Fruit fly (Drosophila melanogaster) whole organism, wandering third instar larva: ENCODE results near the gene Wdr92.
"Not testable (repeated sequence)": the region's sequence is repeated elsewhere in the genome, so short reads cannot be mapped to it uniquely, and the experiment has no call there.

Experiments
- Abd-B ChIP-seq: fragments of >200 bp; optimal IDR thresholded peaks from 2 replicates; lab custom pipeline; 2017; ENCODE audit warnings: missing biosample characterization, missing genetic modification characterization
- CG32264 ChIP-seq: fragments of 200-800 bp; sonication (Bioruptor generic); optimal IDR thresholded peaks from 2 replicates; lab custom pipeline; 2016; ENCODE audit warnings: missing biosample characterization, missing genetic modification characterization
- CG9705 ChIP-seq: fragments of 200-800 bp; sonication (Bioruptor generic); optimal IDR thresholded peaks from 2 replicates; lab custom pipeline; 2018; ENCODE audit warnings: missing biosample characterization, mild to moderate bottlenecking, missing genetic modification characterization
- CrebA ChIP-seq: fragments of 200-800 bp; sonication (Bioruptor generic); optimal IDR thresholded peaks from 2 replicates; lab custom pipeline; 2016; ENCODE audit warnings: missing biosample characterization, mild to moderate bottlenecking, missing genetic modification characterization, borderline replicate concordance
- Dfd ChIP-seq: fragments of >200 bp; optimal IDR thresholded peaks from 2 replicates; lab custom pipeline; 2017; ENCODE audit warnings: missing biosample characterization, missing genetic modification characterization
- Dif ChIP-seq: fragments of 200-275, 200-300 bp; sonication (Bioruptor generic); optimal IDR thresholded peaks from 2 replicates; lab custom pipeline; 2018; ENCODE audit warnings: missing biosample characterization, missing genetic modification characterization; ENCODE audit not compliant: partially characterized antibody
- GATAd ChIP-seq: sonication (Bioruptor generic); optimal IDR thresholded peaks from 2 replicates; lab custom pipeline; 2016; ENCODE audit warnings: missing biosample characterization, missing genetic modification characterization
- HLH106 ChIP-seq: fragments of 200-800 bp; optimal IDR thresholded peaks from 3 replicates; lab custom pipeline; 2019; ENCODE audit warnings: missing biosample characterization, mild to moderate bottlenecking, missing genetic modification characterization, moderate library complexity
- Hnf4 ChIP-seq: fragments of 200-800 bp; sonication (Bioruptor generic); optimal IDR thresholded peaks from 2 replicates; lab custom pipeline; 2016; ENCODE audit warnings: missing biosample characterization, mild to moderate bottlenecking, missing genetic modification characterization
- Hr78 ChIP-seq: fragments of >200 bp; optimal IDR thresholded peaks from 2 replicates; lab custom pipeline; 2017; ENCODE audit warnings: missing biosample characterization, missing genetic modification characterization
- Hr83 ChIP-seq: fragments of 200-300 bp; sonication (Bioruptor generic); optimal IDR thresholded peaks from 2 replicates; lab custom pipeline; 2016; ENCODE audit warnings: missing biosample characterization, mild to moderate bottlenecking, missing genetic modification characterization, moderate library complexity; ENCODE audit not compliant: poor library complexity, severe bottlenecking
- Jra ChIP-seq: sonication (Bioruptor generic); optimal IDR thresholded peaks from 2 replicates; lab custom pipeline; 2016; ENCODE audit warnings: missing biosample characterization, missing genetic modification characterization
- Mio ChIP-seq: sonication (Bioruptor generic); optimal IDR thresholded peaks from 2 replicates; lab custom pipeline; 2016; ENCODE audit warnings: missing biosample characterization, missing genetic modification characterization
- Myc ChIP-seq: fragments of >200 bp; optimal IDR thresholded peaks from 2 replicates; lab custom pipeline; 2017
- N ChIP-seq: fragments of >200 bp; optimal IDR thresholded peaks from 2 replicates; lab custom pipeline; 2018; ENCODE audit warnings: missing biosample characterization, missing external identifiers, missing genetic modification characterization
- OdsH ChIP-seq: fragments of 200-800 bp; sonication (Bioruptor generic); optimal IDR thresholded peaks from 2 replicates; lab custom pipeline; 2016; ENCODE audit warnings: missing biosample characterization, mild to moderate bottlenecking, missing genetic modification characterization
- Rel ChIP-seq, 2 experiments: fragments of 200-800 bp; sonication (Bioruptor generic) in 1 of 2; optimal IDR thresholded peaks; 2 replicates in 1 of 2; 3 replicates in 1 of 2; lab custom pipeline; 2016 to 2019; ENCODE audit warnings: mild to moderate bottlenecking in 2 of 2, missing biosample characterization in 2 of 2, missing genetic modification characterization in 2 of 2, moderate library complexity in 1 of 2
- Sp1 ChIP-seq: fragments of 200-800 bp; sonication (Bioruptor generic); optimal IDR thresholded peaks from 3 replicates; lab custom pipeline; 2019; ENCODE audit warnings: missing biosample characterization, mild to moderate bottlenecking, missing genetic modification characterization, moderate library complexity
- Vsx2 ChIP-seq: fragments of 200-300, 225-300 bp; sonication (Bioruptor generic); optimal IDR thresholded peaks from 2 replicates; lab custom pipeline; 2018; ENCODE audit warnings: missing biosample characterization, missing genetic modification characterization; ENCODE audit not compliant: partially characterized antibody
- br ChIP-seq: fragments of 200-800 bp; sonication (Bioruptor generic); optimal IDR thresholded peaks from 2 replicates; lab custom pipeline; 2016; ENCODE audit warnings: missing biosample characterization, missing genetic modification characterization
- brk ChIP-seq: fragments of 200-800 bp; sonication (Bioruptor generic); optimal IDR thresholded peaks from 2 replicates; lab custom pipeline; 2016; ENCODE audit warnings: missing biosample characterization, mild to moderate bottlenecking, missing genetic modification characterization
- dl ChIP-seq, 2 experiments: fragments of 175-275, 200-275 bp in 1 of 2; fragments of 200-275 bp in 1 of 2; sonication (Bioruptor generic); optimal IDR thresholded peaks; lab custom pipeline; 2018; ENCODE audit warnings: mild to moderate bottlenecking in 2 of 2, missing biosample characterization in 2 of 2, missing genetic modification characterization in 2 of 2, moderate library complexity in 2 of 2; ENCODE audit not compliant: partially characterized antibody in 2 of 2, insufficient read depth in 1 of 2
- dmrt93B ChIP-seq: fragments of 200-800 bp; sonication (Bioruptor generic); optimal IDR thresholded peaks from 2 replicates; lab custom pipeline; 2018; ENCODE audit warnings: missing biosample characterization, mild to moderate bottlenecking, missing genetic modification characterization
- dsf ChIP-seq: sonication (Bioruptor generic); optimal IDR thresholded peaks from 2 replicates; lab custom pipeline; 2016; ENCODE audit warnings: missing biosample characterization, missing genetic modification characterization, borderline replicate concordance
- ey ChIP-seq: fragments of 200-800 bp; sonication (Bioruptor generic); optimal IDR thresholded peaks from 2 replicates; lab custom pipeline; 2016; ENCODE audit warnings: missing biosample characterization, missing genetic modification characterization
- foxo ChIP-seq, 2 experiments: fragments of 200-800 bp; sonication (Bioruptor generic); optimal IDR thresholded peaks; 2 replicates in 1 of 2; 3 replicates in 1 of 2; lab custom pipeline; 2016 to 2017; ENCODE audit warnings: missing biosample characterization in 2 of 2, missing genetic modification characterization in 2 of 2
- fru ChIP-seq: fragments of 200-800 bp; sonication (Bioruptor generic); optimal IDR thresholded peaks from 3 replicates; lab custom pipeline; 2016; ENCODE audit warnings: missing biosample characterization, mild to moderate bottlenecking, missing genetic modification characterization
- h ChIP-seq: fragments of 200-800 bp; sonication (Bioruptor generic); optimal IDR thresholded peaks from 3 replicates; lab custom pipeline; 2016; ENCODE audit warnings: missing biosample characterization, mild to moderate bottlenecking, missing genetic modification characterization
- jim ChIP-seq: fragments of 175-275, 200-325 bp; sonication (Bioruptor generic); optimal IDR thresholded peaks from 2 replicates; lab custom pipeline; 2016; ENCODE audit warnings: missing biosample characterization, mild to moderate bottlenecking, missing genetic modification characterization
- lola ChIP-seq: fragments of >200 bp; optimal IDR thresholded peaks from 2 replicates; lab custom pipeline; 2017; ENCODE audit warnings: missing biosample characterization, missing genetic modification characterization
- pan ChIP-seq: fragments of >200 bp; optimal IDR thresholded peaks from 2 replicates; lab custom pipeline; 2017
- psq ChIP-seq: fragments of 200-800 bp; sonication (Bioruptor generic); optimal IDR thresholded peaks from 3 replicates; lab custom pipeline; 2017; ENCODE audit warnings: missing biosample characterization, mild to moderate bottlenecking, missing genetic modification characterization, moderate library complexity
- rgr ChIP-seq: fragments of 200-800 bp; sonication (Bioruptor generic); optimal IDR thresholded peaks from 3 replicates; lab custom pipeline; 2016; ENCODE audit warnings: missing biosample characterization, mild to moderate bottlenecking, missing genetic modification characterization
- sage ChIP-seq: fragments of 200-800 bp; sonication (Bioruptor generic); optimal IDR thresholded peaks from 2 replicates; lab custom pipeline; 2016; ENCODE audit warnings: missing biosample characterization, mild to moderate bottlenecking, missing genetic modification characterization
- sv ChIP-seq: fragments of 200-800 bp; sonication (Bioruptor generic); optimal IDR thresholded peaks from 3 replicates; lab custom pipeline; 2016; ENCODE audit warnings: missing biosample characterization, missing genetic modification characterization
- tai ChIP-seq: sonication (Bioruptor generic); optimal IDR thresholded peaks from 2 replicates; lab custom pipeline; 2016; ENCODE audit warnings: missing biosample characterization, missing genetic modification characterization
- usp ChIP-seq: fragments of >200 bp; optimal IDR thresholded peaks from 2 replicates; lab custom pipeline; 2017; ENCODE audit warnings: missing biosample characterization, missing genetic modification characterization
- woc ChIP-seq: sonication (Bioruptor generic); optimal IDR thresholded peaks from 2 replicates; lab custom pipeline; 2016; ENCODE audit warnings: missing biosample characterization, mild to moderate bottlenecking, missing genetic modification characterization

Wdr92 gene

dm6 chr3L:17907609-17908160, at the start of gene Wdr92, which contains the start of gene Prestin:
Gene Wdr92 (plus strand): TSS chr3L:17908143.
Gene Prestin (minus strand): TSS chr3L:17907812.
- TF ChIP-seq Dfd (GFP tag; lab: Kevin White, UChicago) (no peak), woc (GFP tag; lab: Kevin White, UChicago) (peak; percentile 49), Hnf4 (GFP tag; lab: Kevin White, UChicago) (peak; percentile 52), Dif (peak; percentile 25), psq (GFP tag; lab: Kevin White, UChicago) (no peak), CG9705 (GFP tag; lab: Kevin White, UChicago) (no peak), brk (peak; percentile 75), N (GFP tag; lab: Kevin White, UChicago) (no peak), Hr78 (GFP tag; lab: Kevin White, UChicago) (no peak), dsf (GFP tag; lab: Kevin White, UChicago) (peak; percentile 17), lola (GFP tag; lab: Kevin White, UChicago) (no peak), Hr83 (GFP tag; lab: Kevin White, UChicago) (peak; percentile 73), ey (peak; percentile 9), Abd-B (GFP tag; lab: Kevin White, UChicago) (no peak), jim (GFP tag; lab: Kevin White, UChicago) (peak; percentile 25), h (GFP tag; lab: Kevin White, UChicago) (peak; percentile 58), Jra (GFP tag; lab: Kevin White, UChicago) (peak; percentile 12), Vsx2 (GFP tag; lab: Kevin White, UChicago) (no peak), Rel (GFP tag; optimal IDR thresholded peaks at IDR 0.05; lab: Kevin White, UChicago) (no peak), Rel (tag; optimal IDR thresholded peaks at IDR 0.05; lab: Kevin White, UChicago) (peak; percentile 63), dl (GFP tag; optimal IDR thresholded peaks at IDR 0.05; lab: Kevin White, UChicago; ENCODE audit: insufficient read depth in 1 of 2, partially characterized antibody in 2 of 2) (peak in 1 of 2 experiments; percentile 23), rgr (GFP tag; lab: Kevin White, UChicago) (peak; percentile 31), GATAd (GFP tag; lab: Kevin White, UChicago) (no peak), Sp1 (GFP tag; lab: Kevin White, UChicago) (peak; percentile 53), CrebA (GFP tag; lab: Kevin White, UChicago) (no peak), CG32264 (GFP tag; lab: Kevin White, UChicago) (no peak), Myc (lab: Kevin White, UChicago) (no peak), dmrt93B (GFP tag; lab: Kevin White, UChicago) (no peak), tai (GFP tag; lab: Kevin White, UChicago) (peak; percentile 16), OdsH (GFP tag; lab: Kevin White, UChicago) (no peak), fru (GFP tag; lab: Kevin White, UChicago) (peak; percentile 52), pan (lab: Kevin White, UChicago) (no peak), br (GFP tag; lab: Kevin White, UChicago) (peak; percentile 8), HLH106 (peak; percentile 0), usp (GFP tag; lab: Kevin White, UChicago) (no peak), sage (GFP tag; lab: Kevin White, UChicago) (peak; percentile 40), Mio (no peak), sv (no peak), foxo (GFP tag; optimal IDR thresholded peaks at IDR 0.05; lab: Kevin White, UChicago) (peak; percentile 31 to 35)

dm6 chr3L:17858174-17858573, 49.8 kb upstream of the Wdr92 start, which contains the start of gene CG34002:
Gene CG34002 (plus strand): TSS chr3L:17858474.
- TF ChIP-seq Hr78 (GFP tag; lab: Kevin White, UChicago); CrebA (GFP tag; lab: Kevin White, UChicago); dl (GFP tag; optimal IDR thresholded peaks at IDR 0.05; lab: Kevin White, UChicago; ENCODE audit: insufficient read depth in 1 of 2, partially characterized antibody in 2 of 2): not testable (repeated sequence)
